Fruit fly (Drosophila melanogaster): Measurements from ENCODE around the gene ppk21.
A peak's percentile ranks its signal among the peaks of the same experiment; 100 is the strongest.

The ppk21 gene

dm6 chr3R:29625883-29626282 lies 38.7 kb upstream of the ppk21 start (continued):
- TF ChIP-seq odd (GFP tag; optimal IDR thresholded peaks at IDR 0.05) (no peak), zen (tag; optimal IDR thresholded peaks at IDR 0.05) (peak; percentile 1), pho (GFP tag; optimal IDR thresholded peaks at IDR 0.05) (no peak), CG12071 (GFP tag; optimal IDR thresholded peaks at IDR 0.05) (peak; percentile 15), CG13624 (GFP tag; optimal IDR thresholded peaks at IDR 0.05) (peak; percentile 18), CG6791 (GFP tag; IDR thresholded peaks at IDR 0.05; ENCODE audit: partially characterized antibody) (no peak), dmrt11E (tag; optimal IDR thresholded peaks at IDR 0.05) (peak; percentile 32), Vsx1 (GFP tag; optimal IDR thresholded peaks at IDR 0.05) (no peak), CG15269 (tag; optimal IDR thresholded peaks at IDR 0.05) (peak; percentile 41), Xbp1 (GFP tag; optimal IDR thresholded peaks at IDR 0.05) (peak; percentile 37), CG18619 (GFP tag; optimal IDR thresholded peaks at IDR 0.05) (peak; percentile 7), Ssrp (tag; optimal IDR thresholded peaks at IDR 0.05) (peak; percentile 30), Rfx (GFP tag; IDR thresholded peaks at IDR 0.05) (peak; percentile 56), Oli (tag; optimal IDR thresholded peaks at IDR 0.05) (peak; percentile 26), Ada2b (GFP tag; IDR thresholded peaks at IDR 0.05) (0 out of 2 replicates have a peak, but pooled peaks have one; percentile 18), bab2 (GFP tag; optimal IDR thresholded peaks at IDR 0.05) (no peak), CG1233 (GFP tag; optimal IDR thresholded peaks at IDR 0.05) (no peak), phol (tag; optimal IDR thresholded peaks at IDR 0.05) (peak; percentile 34), CG10366 (GFP tag; IDR thresholded peaks at IDR 0.05) (0 out of 2 replicates have a peak, but pooled peaks have one; percentile 13), pum (GFP tag; optimal IDR thresholded peaks at IDR 0.05) (no peak), chn (GFP tag; optimal IDR thresholded peaks at IDR 0.05) (no peak), Hmr (GFP tag; optimal IDR thresholded peaks at IDR 0.05) (peak; percentile 57), Hr51 (GFP tag; optimal IDR thresholded peaks at IDR 0.05) (peak in 1 of 2 experiments; percentile 51), CG3163 (GFP tag; optimal IDR thresholded peaks at IDR 0.05) (no peak), lmd (GFP tag; IDR thresholded peaks at IDR 0.05) (peak; percentile 36; the same call in 1 of the 2 replicates), zfh1 (GFP tag; IDR thresholded peaks at IDR 0.05) (peak; percentile 56; the same call in 2 of the 3 replicates), tio (GFP tag; optimal IDR thresholded peaks at IDR 0.05) (peak; percentile 18), Sox100B (GFP tag; optimal IDR thresholded peaks at IDR 0.05) (no peak), grn (GFP tag; optimal IDR thresholded peaks at IDR 0.05) (no peak), CG2120 (GFP tag; optimal IDR thresholded peaks at IDR 0.05) (peak; percentile 46), CG4404 (GFP tag; IDR thresholded peaks at IDR 0.05) (no peak; the same call in 1 of the 2 replicates), ATbp (GFP tag; optimal IDR thresholded peaks at IDR 0.05) (peak; percentile 15), Dek (tag; optimal IDR thresholded peaks at IDR 0.05) (peak; percentile 15), CG14014 (GFP tag; IDR thresholded peaks at IDR 0.05) (no peak), Med (GFP tag) (peak; percentile 81), HmgZ (tag; optimal IDR thresholded peaks at IDR 0.05) (no peak), CG2678 (tag; optimal IDR thresholded peaks at IDR 0.05) (peak; percentile 60), Fer1 (GFP tag; optimal IDR thresholded peaks at IDR 0.05) (peak; percentile 62), Dll (GFP tag; IDR thresholded peaks at IDR 0.05; ENCODE audit: partially characterized antibody) (no peak), sisA (GFP tag; IDR thresholded peaks at IDR 0.05) (peak; percentile 33; the same call in 1 of the 2 replicates), CG16779 (GFP tag; IDR thresholded peaks at IDR 0.05) (no peak), CG17829 (tag; optimal IDR thresholded peaks at IDR 0.05) (no peak), CG10209 (GFP tag; optimal IDR thresholded peaks at IDR 0.05) (peak; percentile 15), Nf-YC (tag; optimal IDR thresholded peaks at IDR 0.05) (no peak), fd96Cb (tag; optimal IDR thresholded peaks at IDR 0.05) (peak; percentile 14), Deaf1 (tag; optimal IDR thresholded peaks at IDR 0.05) (peak; percentile 11), row (GFP tag; IDR thresholded peaks at IDR 0.05) (peak; percentile 59), CTCF (GFP tag; optimal IDR thresholded peaks at IDR 0.05) (no peak), CG16815 (GFP tag; optimal IDR thresholded peaks at IDR 0.05) (no peak), CG7839 (tag; optimal IDR thresholded peaks at IDR 0.05) (peak; percentile 64), CG6654 (GFP tag; optimal IDR thresholded peaks at IDR 0.05) (no peak)

Measured in whole organism, embryonic.